Worm (Caenorhabditis elegans) whole organism, young adult: Measurements from ENCODE around the gene nos-3.

Source experiments
- B0261.1 ChIP-seq: sonication (generic microtip); optimal IDR thresholded peaks from 2 replicates; lab custom pipeline; 2016; ENCODE audit warnings: mild to moderate bottlenecking, missing genetic modification characterization, moderate library complexity, missing compliant biosample characterization
- F39B2.1 ChIP-seq: fragments of 200-800 bp; sonication (Bioruptor generic); IDR thresholded peaks from 2 replicates; pipeline ENCODE4 v1.3.6; 2022; ENCODE audit warnings: missing genetic modification reagents, missing genetic modification characterization, missing compliant biosample characterization
- F57A8.1 ChIP-seq: fragments of 200-800 bp; sonication (Bioruptor generic); optimal IDR thresholded peaks from 2 replicates; lab custom pipeline; 2018; ENCODE audit warnings: mild to moderate bottlenecking, missing genetic modification characterization, moderate library complexity, missing compliant biosample characterization
- F57C9.4 ChIP-seq: sonication (generic microtip); optimal IDR thresholded peaks from 2 replicates; lab custom pipeline; 2017; ENCODE audit warnings: mild to moderate bottlenecking, missing genetic modification characterization, missing compliant biosample characterization
- Y53G8AR.9 ChIP-seq: fragments of 200-800 bp; sonication (Bioruptor generic); conservative IDR thresholded peaks from 2 replicates; pipeline ENCODE4 v1.3.6; 2022; ENCODE audit warnings: missing genetic modification reagents, missing genetic modification characterization, missing compliant biosample characterization
- Y56A3A.18 ChIP-seq: fragments of 200-800 bp; sonication (Bioruptor generic); IDR thresholded peaks from 2 replicates; pipeline ENCODE4 v1.3.6; 2022; ENCODE audit warnings: missing genetic modification reagents, missing genetic modification characterization, missing compliant biosample characterization
- atf-7 ChIP-seq: sonication (generic microtip); optimal IDR thresholded peaks from 2 replicates; lab custom pipeline; 2017; ENCODE audit warnings: mild to moderate bottlenecking, missing genetic modification characterization, missing compliant biosample characterization
- cebp-1 ChIP-seq, 2 experiments: fragments of 200-800 bp in 1 of 2; sonication (Bioruptor generic) in 1 of 2; sonication (generic microtip) in 1 of 2; IDR thresholded peaks in 1 of 2; optimal IDR thresholded peaks in 1 of 2; 2 replicates each; pipeline versions ENCODE4 v1.3.6 to Lab custom; 2017 to 2022; ENCODE audit warnings: missing compliant biosample characterization in 2 of 2, missing genetic modification characterization in 2 of 2, mild to moderate bottlenecking in 1 of 2, missing genetic modification reagents in 1 of 2, moderate library complexity in 1 of 2
- cebp-2 ChIP-seq: fragments of 200-800 bp; sonication (Bioruptor generic); IDR thresholded peaks from 2 replicates; pipeline ENCODE4 v1.3.6; 2022; ENCODE audit warnings: missing genetic modification characterization, missing compliant biosample characterization
- ceh-40 ChIP-seq: fragments of 200-800 bp; sonication (Bioruptor generic); IDR thresholded peaks from 2 replicates; pipeline ENCODE4 v1.3.6; 2022; ENCODE audit warnings: missing genetic modification characterization, missing compliant biosample characterization
- dox-1 ChIP-seq: fragments of 200-800 bp; sonication (Bioruptor generic); IDR thresholded peaks from 2 replicates; pipeline ENCODE4 v1.3.6; 2022; ENCODE audit warnings: missing genetic modification reagents, missing genetic modification characterization, missing compliant biosample characterization
- egl-44 ChIP-seq: fragments of 200-800 bp; sonication (Bioruptor generic); IDR thresholded peaks from 2 replicates; pipeline ENCODE4 v1.3.6; 2022; ENCODE audit warnings: missing genetic modification reagents, missing genetic modification characterization, missing compliant biosample characterization
- egrh-3 ChIP-seq: fragments of 200-800 bp; sonication (Bioruptor generic); IDR thresholded peaks from 2 replicates; pipeline ENCODE4 v1.3.6; 2022; ENCODE audit warnings: missing genetic modification reagents, missing genetic modification characterization, missing compliant biosample characterization
- ets-4 ChIP-seq: fragments of 200-800 bp; sonication (Bioruptor generic); optimal IDR thresholded peaks from 2 replicates; lab custom pipeline; 2018; ENCODE audit warnings: mild to moderate bottlenecking, missing genetic modification characterization, missing compliant biosample characterization
- hlh-12 ChIP-seq: sonication (generic microtip); optimal IDR thresholded peaks from 2 replicates; lab custom pipeline; 2016; ENCODE audit warnings: missing genetic modification characterization, missing compliant biosample characterization
- hmg-1.2 ChIP-seq: fragments of 200-800 bp; sonication (Bioruptor generic); IDR thresholded peaks from 2 replicates; pipeline ENCODE4 v1.3.6; 2022; ENCODE audit warnings: missing genetic modification reagents, missing genetic modification characterization, missing compliant biosample characterization
- let-526 ChIP-seq: fragments of 200-800 bp; sonication (Bioruptor generic); IDR thresholded peaks from 2 replicates; pipeline ENCODE4 v1.3.6; 2022; ENCODE audit warnings: missing genetic modification reagents, missing genetic modification characterization, missing compliant biosample characterization
- let-607 ChIP-seq, 2 experiments: fragments of 200-800 bp in 1 of 2; sonication (Bioruptor generic) in 1 of 2; sonication (generic microtip) in 1 of 2; optimal IDR thresholded peaks; 2 replicates each; lab custom pipeline; 2016 to 2018; ENCODE audit warnings: mild to moderate bottlenecking in 2 of 2, missing compliant biosample characterization in 2 of 2, missing genetic modification characterization in 2 of 2, moderate library complexity in 2 of 2, missing genotype in 1 of 2
- lin-54 ChIP-seq: fragments of 200-800 bp; sonication (Bioruptor generic); optimal IDR thresholded peaks from 2 replicates; lab custom pipeline; 2018; ENCODE audit warnings: mild to moderate bottlenecking, missing genetic modification characterization, missing compliant biosample characterization
- lsy-27 ChIP-seq: sonication (generic microtip); optimal IDR thresholded peaks from 2 replicates; lab custom pipeline; 2017; ENCODE audit warnings: missing genetic modification characterization, mild to moderate bottlenecking, missing compliant biosample characterization, antibody characterized with exemption, missing genotype, borderline replicate concordance; ENCODE audit not compliant: insufficient read depth
- madf-10 ChIP-seq: sonication (generic microtip); optimal IDR thresholded peaks from 2 replicates; lab custom pipeline; 2016; ENCODE audit warnings: mild to moderate bottlenecking, missing genetic modification characterization, missing compliant biosample characterization
- madf-3 ChIP-seq: fragments of 200-800 bp; sonication (Bioruptor generic); IDR thresholded peaks from 2 replicates; pipeline ENCODE4 v1.3.6; 2022; ENCODE audit warnings: missing genetic modification reagents, missing genetic modification characterization, missing compliant biosample characterization
- nfyb-1 ChIP-seq: fragments of 200-800 bp; sonication (Bioruptor generic); IDR thresholded peaks from 2 replicates; pipeline ENCODE4 v1.3.6; 2022; ENCODE audit warnings: missing genetic modification reagents, missing genetic modification characterization, missing compliant biosample characterization
- nhr-80 ChIP-seq: sonication (generic microtip); optimal IDR thresholded peaks from 2 replicates; lab custom pipeline; 2016; ENCODE audit warnings: missing genetic modification characterization, missing compliant biosample characterization
- nhr-90 ChIP-seq: sonication (generic microtip); optimal IDR thresholded peaks from 2 replicates; lab custom pipeline; 2016; ENCODE audit warnings: missing genotype, mild to moderate bottlenecking, missing genetic modification characterization, missing compliant biosample characterization
- pbrm-1 ChIP-seq: fragments of 200-800 bp; sonication (Bioruptor generic); IDR thresholded peaks from 2 replicates; pipeline ENCODE4 v1.3.6; 2022; ENCODE audit warnings: missing genetic modification reagents, missing genetic modification characterization, missing compliant biosample characterization
- pha-4 ChIP-seq: fragments of 150-350 bp; sonication (generic microtip); optimal IDR thresholded peaks from 2 replicates; lab custom pipeline; 2014; ENCODE audit warnings: missing biosample characterization, missing genetic modification reagents, missing genetic modification characterization
- sdz-38 ChIP-seq: sonication (generic microtip); optimal IDR thresholded peaks from 2 replicates; lab custom pipeline; 2016; ENCODE audit warnings: missing genotype, missing genetic modification characterization, missing compliant biosample characterization
- snpc-4 ChIP-seq, 5 experiments: fragments of 150-350 bp in 1 of 5; sonication (generic microtip) in 4 of 5; optimal IDR thresholded peaks; 2 replicates each; lab custom pipeline; 2014 to 2018; ENCODE audit warnings: missing genetic modification characterization in 5 of 5, missing biosample characterization in 3 of 5, antibody characterized with exemption in 2 of 5, mild to moderate bottlenecking in 2 of 5, missing compliant biosample characterization in 2 of 5, missing genotype in 2 of 5, moderate library complexity in 2 of 5, missing genetic modification reagents in 1 of 5
- sptf-2 ChIP-seq: fragments of 200-800 bp; sonication (Bioruptor generic); optimal IDR thresholded peaks from 2 replicates; lab custom pipeline; 2018; ENCODE audit warnings: mild to moderate bottlenecking, missing genetic modification characterization, missing compliant biosample characterization
- tbp1 ChIP-seq: fragments of 200-800 bp; sonication (Bioruptor generic); optimal IDR thresholded peaks from 2 replicates; lab custom pipeline; 2018; ENCODE audit warnings: mild to moderate bottlenecking, missing genetic modification characterization, missing compliant biosample characterization
- tlf-1 ChIP-seq: fragments of 200-800 bp; sonication (Bioruptor generic); optimal IDR thresholded peaks from 2 replicates; lab custom pipeline; 2018; ENCODE audit warnings: mild to moderate bottlenecking, missing genetic modification characterization, missing compliant biosample characterization
- unc-62 ChIP-seq: fragments of 150-350 bp; optimal IDR thresholded peaks from 2 replicates; lab custom pipeline; 2014; ENCODE audit warnings: missing biosample characterization, missing genetic modification reagents, missing genetic modification characterization
- ztf-22 ChIP-seq: fragments of 200-800 bp; sonication (Bioruptor generic); optimal IDR thresholded peaks from 2 replicates; lab custom pipeline; 2018; ENCODE audit warnings: mild to moderate bottlenecking, missing genetic modification characterization, moderate library complexity, missing compliant biosample characterization
- ztf-26 ChIP-seq: sonication (generic microtip); optimal IDR thresholded peaks from 2 replicates; lab custom pipeline; 2017; ENCODE audit warnings: missing genetic modification characterization, missing compliant biosample characterization

Gene nos-3

ce11 chrII:9740552-9740951, 5.6 kb upstream of the nos-3 start:
- TF ChIP-seq nhr-80 (tag; lab: Kevin White, UChicago): peak; percentile 86
- TF ChIP-seq dox-1: peak; percentile 60; the same call in 1 of the 2 replicates
- peak; percentile 13 for TF ChIP-seq tbp1 (GFP tag; lab: Kevin White, UChicago)
- TF ChIP-seq pbrm-1 (GFP tag; lab: Robert Waterston, UW): 0 out of 2 replicates have a peak, but pooled peaks have one; percentile 41
- no peak for TF ChIP-seq egl-44 (GFP tag; lab: Robert Waterston, UW)
- no peak for TF ChIP-seq cebp-1 (GFP tag; IDR thresholded peaks at IDR 0.05; lab: Robert Waterston, UW)
- peak; percentile 26 for TF ChIP-seq cebp-1 (tag; optimal IDR thresholded peaks at IDR 0.05; lab: Kevin White, UChicago)
- peak; percentile 76 for TF ChIP-seq ztf-22 (GFP tag; lab: Kevin White, UChicago)
- TF ChIP-seq nhr-90 (tag; lab: Kevin White, UChicago): peak; percentile 38
- TF ChIP-seq ets-4 (GFP tag; lab: Kevin White, UChicago): peak; percentile 3
- TF ChIP-seq Y56A3A.18 (GFP tag; lab: Robert Waterston, UW): 0 out of 2 replicates have a peak, but pooled peaks have one; percentile 8
- 0 out of 2 replicates have a peak, but pooled peaks have one; percentile 11 for TF ChIP-seq hmg-1.2 (GFP tag; lab: Robert Waterston, UW)
- TF ChIP-seq madf-3 (GFP tag; lab: Robert Waterston, UW): 0 out of 2 replicates have a peak, but pooled peaks have one; percentile 61
- peak; percentile 61 to 69 for TF ChIP-seq let-607 (tag; optimal IDR thresholded peaks at IDR 0.05; lab: Kevin White, UChicago)
- no peak for TF ChIP-seq hlh-12
- peak; percentile 53 for TF ChIP-seq pha-4
- 0 out of 2 replicates have a peak, but pooled peaks have one; percentile 47 for TF ChIP-seq Y53G8AR.9 (GFP tag; lab: Robert Waterston, UW)
- no peak for TF ChIP-seq atf-7 (tag; lab: Kevin White, UChicago)
- TF ChIP-seq ceh-40: no peak
- no peak for TF ChIP-seq snpc-4 (GFP tag; optimal IDR thresholded peaks at IDR 0.05; lab: Kevin White, UChicago)
- TF ChIP-seq snpc-4 (tag; optimal IDR thresholded peaks at IDR 0.05; lab: Kevin White, UChicago): peak in 1 of 4 experiments; percentile 4

DNA sequence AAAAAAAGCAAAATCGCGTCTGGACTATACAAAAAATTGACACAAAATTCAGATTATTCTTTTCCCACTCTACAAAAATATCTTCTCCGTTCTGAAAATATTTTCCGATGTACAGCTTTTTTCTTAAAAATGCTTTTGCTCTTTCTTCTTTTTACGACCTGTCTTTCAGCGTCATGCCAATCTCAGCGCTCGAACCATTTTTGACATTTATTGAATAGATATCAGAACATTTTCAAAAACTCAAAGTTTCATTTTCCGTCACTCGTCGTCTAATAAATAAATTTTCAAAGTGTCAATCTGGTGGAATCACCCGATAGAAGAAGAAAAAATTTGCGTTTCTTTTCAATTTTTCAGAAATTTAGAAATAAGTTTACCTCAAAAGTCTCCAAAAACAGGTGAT, 4.7 kb upstream of the nos-3 start:
- TF ChIP-seq F57C9.4 (tag; lab: Kevin White, UChicago): no peak
- TF ChIP-seq sdz-38 (tag; lab: Kevin White, UChicago): no peak
- TF ChIP-seq ztf-22 (GFP tag; lab: Kevin White, UChicago): peak; percentile 2
- no peak for TF ChIP-seq cebp-2 (GFP tag; lab: Robert Waterston, UW)
- TF ChIP-seq sptf-2 (GFP tag; lab: Kevin White, UChicago): no peak
- no peak for TF ChIP-seq F39B2.1 (GFP tag; lab: Robert Waterston, UW)
- peak; percentile 22 for TF ChIP-seq atf-7 (tag; lab: Kevin White, UChicago)
- TF ChIP-seq unc-62: peak; percentile 97
- TF ChIP-seq let-526 (GFP tag; lab: Robert Waterston, UW): 0 out of 2 replicates have a peak, but pooled peaks have one; percentile 17
- peak; percentile 2 for TF ChIP-seq madf-10
- TF ChIP-seq lsy-27: no peak
- TF ChIP-seq ztf-26: no peak
- TF ChIP-seq nhr-90 (tag; lab: Kevin White, UChicago): no peak
- no peak for TF ChIP-seq F57A8.1 (GFP tag; lab: Kevin White, UChicago)
- peak; percentile 33 for TF ChIP-seq tbp1 (GFP tag; lab: Kevin White, UChicago)
- no peak for TF ChIP-seq B0261.1 (tag; lab: Kevin White, UChicago)
- TF ChIP-seq egrh-3 (GFP tag; lab: Robert Waterston, UW): no peak
- TF ChIP-seq nhr-80 (tag; lab: Kevin White, UChicago): peak; percentile 63
- peak; percentile 6 for TF ChIP-seq lin-54 (GFP tag; lab: Kevin White, UChicago)
- TF ChIP-seq nfyb-1: peak; percentile 28; the same call in 1 of the 2 replicates
- peak; percentile 78 to 88 for TF ChIP-seq let-607 (tag; optimal IDR thresholded peaks at IDR 0.05; lab: Kevin White, UChicago)
- TF ChIP-seq tlf-1 (GFP tag; lab: Kevin White, UChicago): peak; percentile 41
- TF ChIP-seq, all 124 proteins: peak for 11
